Worm (Caenorhabditis elegans): ENCODE data around the gene dkc-1.

Gene dkc-1

DNA sequence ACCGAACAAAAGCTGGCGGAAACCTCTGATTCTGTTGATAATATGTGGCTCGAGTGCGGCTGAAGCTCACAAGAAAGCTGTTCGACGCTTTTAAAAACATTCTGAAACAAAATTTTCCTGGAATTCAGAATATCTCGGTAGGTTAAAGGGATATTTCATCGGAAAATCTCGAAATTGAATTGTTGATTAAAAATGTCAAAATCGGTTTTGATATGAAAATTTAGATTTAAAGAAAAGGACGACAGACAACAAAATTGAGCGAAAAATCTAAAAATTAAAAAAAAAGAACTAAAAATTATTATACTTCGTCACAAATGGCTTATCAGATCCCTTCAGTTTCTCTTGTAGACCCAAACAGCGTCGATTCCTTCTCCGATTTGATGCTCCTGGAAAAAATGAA is 47.8 kb upstream of the dkc-1 start, which contains the start of gene Y39A1A.20:
Gene Y39A1A.20, minus strand, starts transcription at position 101 of the 400 bp plus-strand sequence.
- TF ChIP-seq skn-1 (tag; optimal IDR thresholded peaks at IDR 0.05) (no peak), nhr-12 (tag; optimal IDR thresholded peaks at IDR 0.05) (no peak), nhr-237 (tag; optimal IDR thresholded peaks at IDR 0.05) (no peak), nhr-43 (tag; optimal IDR thresholded peaks at IDR 0.05; ENCODE audit: poor library complexity, severe bottlenecking) (no peak)

ce11 chrIII:10702805-10703204 is 45.4 kb upstream of the dkc-1 start:
- TF ChIP-seq nfya-1 (tag; optimal IDR thresholded peaks at IDR 0.05; ENCODE audit: insufficient read depth) (peak; percentile 86), lin-39 (tag; optimal IDR thresholded peaks at IDR 0.05) (no peak), egl-5 (tag; optimal IDR thresholded peaks at IDR 0.05) (no peak)

ce11 chrIII:10703833-10704232 is 44.4 kb upstream of the dkc-1 start:
- no peak for TF ChIP-seq skn-1 (tag; optimal IDR thresholded peaks at IDR 0.05)
- no peak for TF ChIP-seq mml-1 (tag; optimal IDR thresholded peaks at IDR 0.05)
- TF ChIP-seq nhr-23 (tag; optimal IDR thresholded peaks at IDR 0.05) = no peak
- TF ChIP-seq nhr-12 (tag; optimal IDR thresholded peaks at IDR 0.05) = no peak
- no peak for TF ChIP-seq nhr-77 (tag; optimal IDR thresholded peaks at IDR 0.05)
- TF ChIP-seq nhr-28 (tag; optimal IDR thresholded peaks at IDR 0.05) = no peak
- TF ChIP-seq fkh-10 (GFP tag; optimal IDR thresholded peaks at IDR 0.05) = no peak
- no peak for TF ChIP-seq elt-2 (tag; optimal IDR thresholded peaks at IDR 0.05)
- TF ChIP-seq unc-62 (GFP tag; optimal IDR thresholded peaks at IDR 0.05) = no peak

- TF ChIP-seq ceh-82 (tag; optimal IDR thresholded peaks at IDR 0.05) = no peak
- TF ChIP-seq egl-27 (tag; optimal IDR thresholded peaks at IDR 0.05) = no peak
- TF ChIP-seq R02D3.7 (tag; optimal IDR thresholded peaks at IDR 0.05) = no peak
- no peak for TF ChIP-seq zag-1 (tag; optimal IDR thresholded peaks at IDR 0.05)
- TF ChIP-seq nhr-237 (tag; optimal IDR thresholded peaks at IDR 0.05) = no peak
- no peak for TF ChIP-seq elt-3 (tag; optimal IDR thresholded peaks at IDR 0.05)
- no peak for TF ChIP-seq pha-4 (tag; optimal IDR thresholded peaks at IDR 0.05)
- no peak for TF ChIP-seq pqm-1 (tag; optimal IDR thresholded peaks at IDR 0.05)
- TF ChIP-seq lin-39 (tag; optimal IDR thresholded peaks at IDR 0.05) = no peak
Measured at ce11 chrIII:10704499-10704898, 43.7 kb upstream of the dkc-1 start.

ce11 chrIII:10706481-10706880 is 41.7 kb upstream of the dkc-1 start:
- TF ChIP-seq ama-1 (optimal IDR thresholded peaks at IDR 0.05) (no peak), R02D3.7 (tag; optimal IDR thresholded peaks at IDR 0.05) (no peak), nhr-76 (tag; optimal IDR thresholded peaks at IDR 0.05) (no peak), zag-1 (tag; optimal IDR thresholded peaks at IDR 0.05) (no peak), elt-1 (tag; optimal IDR thresholded peaks at IDR 0.05) (no peak), lin-39 (tag; optimal IDR thresholded peaks at IDR 0.05) (no peak), elt-3 (tag; optimal IDR thresholded peaks at IDR 0.05) (no peak), ZK546.5 (tag; optimal IDR thresholded peaks at IDR 0.05) (no peak), ceh-9 (tag; optimal IDR thresholded peaks at IDR 0.05) (no peak), aly-2 (tag; optimal IDR thresholded peaks at IDR 0.05) (no peak), fkh-10 (GFP tag; optimal IDR thresholded peaks at IDR 0.05) (no peak), nhr-67 (tag; optimal IDR thresholded peaks at IDR 0.05) (no peak), sea-2 (GFP tag; optimal IDR thresholded peaks at IDR 0.05) (no peak), pha-4 (tag; optimal IDR thresholded peaks at IDR 0.05) (no peak), lin-15B (tag; optimal IDR thresholded peaks at IDR 0.05) (no peak), snpc-4 (tag; optimal IDR thresholded peaks at IDR 0.05) (no peak)

DNA sequence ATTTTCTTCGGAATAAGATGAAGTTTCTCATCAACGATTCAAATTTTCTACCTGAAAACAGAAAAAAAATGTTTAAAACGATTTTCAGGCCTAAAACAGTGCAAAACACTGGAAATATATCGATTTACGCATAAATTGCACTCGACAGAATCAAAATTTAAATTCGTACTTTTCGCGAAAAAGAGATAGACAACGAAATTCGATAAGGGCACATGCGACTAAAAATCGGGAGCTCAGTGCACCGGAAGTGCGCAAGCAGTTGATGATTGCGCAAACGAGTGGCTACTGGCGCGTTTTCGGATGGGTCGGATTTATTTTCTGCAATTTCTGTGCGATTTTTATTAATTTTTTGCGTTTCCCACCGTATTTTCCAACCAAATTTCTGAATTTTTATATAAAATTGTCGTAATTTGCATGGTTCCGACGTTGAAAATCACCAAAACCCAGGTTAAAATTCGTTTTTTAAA is 41.2 kb upstream of the dkc-1 start, which contains the start of the genes Y39A1A.21 and Y39A1A.22:
Gene Y39A1A.21, minus strand, starts transcription at position 51 of the 467 bp plus-strand sequence.
Gene Y39A1A.22, minus strand, starts transcription at position 57 of the 467 bp plus-strand sequence.
- TF ChIP-seq nhr-67 (tag; optimal IDR thresholded peaks at IDR 0.05) = no peak
- peak; percentile 59 for TF ChIP-seq skn-1 (tag; optimal IDR thresholded peaks at IDR 0.05)
- no peak for TF ChIP-seq fkh-2 (tag; optimal IDR thresholded peaks at IDR 0.05)
- TF ChIP-seq ceh-82 (tag; optimal IDR thresholded peaks at IDR 0.05) = peak; percentile 1
- TF ChIP-seq ztf-4 (tag; optimal IDR thresholded peaks at IDR 0.05) = no peak
- TF ChIP-seq ceh-9 (tag; optimal IDR thresholded peaks at IDR 0.05) = no peak
- peak; percentile 51 for TF ChIP-seq R02D3.7 (tag; optimal IDR thresholded peaks at IDR 0.05)
- TF ChIP-seq ztf-11 (tag; optimal IDR thresholded peaks at IDR 0.05) = no peak
- no peak for TF ChIP-seq elt-1 (tag; optimal IDR thresholded peaks at IDR 0.05)
- TF ChIP-seq jun-1 (tag; optimal IDR thresholded peaks at IDR 0.05) = peak; percentile 55
- no peak for TF ChIP-seq sea-2 (GFP tag; optimal IDR thresholded peaks at IDR 0.05)
- peak; percentile 64 for TF ChIP-seq elt-2 (tag; optimal IDR thresholded peaks at IDR 0.05)
- peak; percentile 83 for TF ChIP-seq fkh-10 (GFP tag; optimal IDR thresholded peaks at IDR 0.05)
- peak; percentile 79 for TF ChIP-seq hmg-11 (tag; optimal IDR thresholded peaks at IDR 0.05)
- TF ChIP-seq mml-1 (tag; optimal IDR thresholded peaks at IDR 0.05) = no peak
- no peak for TF ChIP-seq unc-62 (GFP tag; optimal IDR thresholded peaks at IDR 0.05)
- no peak for TF ChIP-seq daf-12 (tag; optimal IDR thresholded peaks at IDR 0.05)
- peak; percentile 63 for TF ChIP-seq nhr-23 (tag; optimal IDR thresholded peaks at IDR 0.05)
- TF ChIP-seq nhr-43 (tag; optimal IDR thresholded peaks at IDR 0.05; ENCODE audit: poor library complexity, severe bottlenecking) = peak; percentile 57
- TF ChIP-seq nhr-28 (tag; optimal IDR thresholded peaks at IDR 0.05) = no peak
- peak; percentile 67 for TF ChIP-seq ceh-28 (tag; optimal IDR thresholded peaks at IDR 0.05)
- TF ChIP-seq eor-1 (tag; optimal IDR thresholded peaks at IDR 0.05) = no peak
- no peak for TF ChIP-seq ama-1 (optimal IDR thresholded peaks at IDR 0.05)
- peak; percentile 72 for TF ChIP-seq egl-5 (tag; optimal IDR thresholded peaks at IDR 0.05)
- TF ChIP-seq nhr-237 (tag; optimal IDR thresholded peaks at IDR 0.05) = no peak
- TF ChIP-seq mdl-1 (tag; optimal IDR thresholded peaks at IDR 0.05) = no peak
- TF ChIP-seq ZK546.5 (tag; optimal IDR thresholded peaks at IDR 0.05) = no peak
- TF ChIP-seq pqm-1 (tag; optimal IDR thresholded peaks at IDR 0.05) = no peak
- TF ChIP-seq lin-39 (tag; optimal IDR thresholded peaks at IDR 0.05) = peak; percentile 70
